Worm (Caenorhabditis elegans): ENCODE data around the gene spp-19.

DNA sequence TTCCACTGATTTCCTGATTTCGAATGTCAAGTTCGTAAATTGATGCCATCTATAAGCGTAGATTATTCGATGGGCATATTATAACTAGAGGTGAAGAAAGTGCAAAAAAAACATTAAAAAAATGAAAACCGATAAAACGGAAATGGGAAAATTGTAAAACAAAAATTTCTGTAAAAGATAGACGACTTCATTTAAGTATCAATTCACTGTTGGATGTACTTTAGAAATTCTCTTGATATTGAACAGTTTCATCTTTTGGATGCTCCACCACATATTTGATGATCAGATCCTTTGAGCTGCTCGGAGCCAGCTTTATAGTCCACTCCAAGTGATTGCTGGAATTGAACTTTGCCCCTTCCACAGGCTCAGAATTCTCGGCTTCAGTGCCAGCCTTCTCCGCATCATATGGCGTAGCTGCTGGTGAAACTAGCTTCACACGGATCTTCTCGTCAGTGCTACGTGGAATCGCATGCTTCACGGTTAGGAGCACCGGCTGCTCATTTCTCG is 41.1 kb upstream of the spp-19 start, which contains the start of gene ZK1055.6:
- TF ChIP-seq ztf-4 (tag; optimal IDR thresholded peaks at IDR 0.05): no peak
- TF ChIP-seq lin-39 (tag; optimal IDR thresholded peaks at IDR 0.05): no peak
- no peak for TF ChIP-seq nhr-71 (tag; optimal IDR thresholded peaks at IDR 0.05)
- TF ChIP-seq aly-2 (tag; optimal IDR thresholded peaks at IDR 0.05): no peak
- no peak for TF ChIP-seq lin-14 (GFP tag; optimal IDR thresholded peaks at IDR 0.05)
- TF ChIP-seq nhr-12 (tag; optimal IDR thresholded peaks at IDR 0.05): no peak

All from whole organism, L1 larva.